Fruit fly (Drosophila melanogaster): ENCODE measurements around the gene ema.
A peak's percentile ranks its signal among the peaks of the same experiment; 100 is the strongest.

Gene ema

DNA sequence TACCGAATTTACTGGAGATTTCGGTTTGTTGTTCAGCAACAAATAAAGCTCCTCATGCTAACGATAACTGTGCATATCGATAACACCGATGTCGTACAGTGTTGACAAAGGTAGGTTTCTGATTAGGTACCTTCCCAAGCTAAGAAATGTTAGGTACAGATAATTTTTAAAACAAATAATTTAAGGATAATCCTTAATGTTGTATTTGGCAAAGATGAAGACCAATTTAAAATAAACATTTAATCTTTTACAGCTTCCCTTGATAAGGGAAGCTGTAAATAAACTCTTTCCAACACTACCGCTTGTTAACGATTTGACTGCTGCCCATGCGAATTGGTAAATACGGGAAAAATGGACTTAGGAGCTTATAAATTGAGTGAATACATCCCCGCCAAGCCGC is 1.5 kb upstream of the ema start, which contains the start of the genes Ttc1 and CG14882 (continued):
- TF ChIP-seq Oli (tag; optimal IDR thresholded peaks at IDR 0.05), result peak; percentile 76
- no peak for TF ChIP-seq CG15269 (tag; optimal IDR thresholded peaks at IDR 0.05)
- no peak for TF ChIP-seq CG17912 (GFP tag; optimal IDR thresholded peaks at IDR 0.05)
- TF ChIP-seq Adf1 (GFP tag; IDR thresholded peaks at IDR 0.05), result peak; percentile 55
- TF ChIP-seq Hsf (GFP tag; optimal IDR thresholded peaks at IDR 0.05), result peak; percentile 90
- TF ChIP-seq Neu2 (GFP tag; optimal IDR thresholded peaks at IDR 0.05; ENCODE audit: borderline replicate concordance), result no peak
- TF ChIP-seq CG1792 (GFP tag; optimal IDR thresholded peaks at IDR 0.05), result peak; percentile 45
- no peak for TF ChIP-seq Asciz (GFP tag; optimal IDR thresholded peaks at IDR 0.05)
- peak; percentile 87 for TF ChIP-seq CG16863 (GFP tag; optimal IDR thresholded peaks at IDR 0.05)
- peak; percentile 84 for TF ChIP-seq wor (GFP tag; IDR thresholded peaks at IDR 0.05)
- TF ChIP-seq CG4617 (GFP tag; optimal IDR thresholded peaks at IDR 0.05; ENCODE audit: borderline replicate concordance), result peak; percentile 69
- peak; percentile 93 for TF ChIP-seq CG13624 (GFP tag; optimal IDR thresholded peaks at IDR 0.05)
- peak; percentile 75 for TF ChIP-seq Ssrp (tag; optimal IDR thresholded peaks at IDR 0.05)
- peak; percentile 75 for TF ChIP-seq CG9727 (GFP tag; optimal IDR thresholded peaks at IDR 0.05)
- TF ChIP-seq CG15601 (tag; optimal IDR thresholded peaks at IDR 0.05), result peak; percentile 68
- TF ChIP-seq pros (GFP tag; optimal IDR thresholded peaks at IDR 0.05), result no peak
- TF ChIP-seq CG14050 (GFP tag; IDR thresholded peaks at IDR 0.05), result peak; percentile 92
- peak; percentile 97 for TF ChIP-seq Med (GFP tag)
- TF ChIP-seq lmd (GFP tag; IDR thresholded peaks at IDR 0.05), result peak; percentile 80
- peak; percentile 46 for TF ChIP-seq repo (GFP tag; optimal IDR thresholded peaks at IDR 0.05)
- peak; percentile 36; the same call in 2 of the 3 replicates for TF ChIP-seq knrl (GFP tag; IDR thresholded peaks at IDR 0.05; ENCODE audit: partially characterized antibody)
- peak; percentile 80 for TF ChIP-seq CG2712 (tag; optimal IDR thresholded peaks at IDR 0.05)
- peak in 1 of 2 experiments; percentile 28 for TF ChIP-seq insv (GFP tag; optimal IDR thresholded peaks at IDR 0.05)
- no peak; the same call in 1 of the 2 replicates for TF ChIP-seq CG14667 (GFP tag; IDR thresholded peaks at IDR 0.05)
- no peak for TF ChIP-seq lab (GFP tag; optimal IDR thresholded peaks at IDR 0.05)
- peak; percentile 51; the same call in 1 of the 2 replicates for TF ChIP-seq amos (GFP tag; IDR thresholded peaks at IDR 0.05; ENCODE audit: partially characterized antibody)
- peak; percentile 61 for TF ChIP-seq crc (GFP tag; optimal IDR thresholded peaks at IDR 0.05)
- peak; percentile 38 for TF ChIP-seq CG31224 (GFP tag; IDR thresholded peaks at IDR 0.05)
- peak; percentile 48 for TF ChIP-seq CG11696 (GFP tag; IDR thresholded peaks at IDR 0.05)
- TF ChIP-seq CG16779 (GFP tag; IDR thresholded peaks at IDR 0.05), result peak; percentile 55
- peak; percentile 82 for TF ChIP-seq Oaz (GFP tag; IDR thresholded peaks at IDR 0.05)
- peak; percentile 40 for TF ChIP-seq trem (tag; optimal IDR thresholded peaks at IDR 0.05)
- TF ChIP-seq chinmo (GFP tag; IDR thresholded peaks at IDR 0.05; ENCODE audit: partially characterized antibody), result no peak
- no peak; the same call in 1 of the 2 replicates for TF ChIP-seq gt (GFP tag; IDR thresholded peaks at IDR 0.05)
- peak; percentile 87 for TF ChIP-seq PHDP (tag; optimal IDR thresholded peaks at IDR 0.05)
- TF ChIP-seq CG7987 (GFP tag; optimal IDR thresholded peaks at IDR 0.05), result peak; percentile 24
- no peak for TF ChIP-seq kni (GFP tag; optimal IDR thresholded peaks at IDR 0.05)
- TF ChIP-seq sens-2 (GFP tag; IDR thresholded peaks at IDR 0.05), result peak; percentile 72; the same call in 1 of the 2 replicates
- TF ChIP-seq Nf-YB (GFP tag; optimal IDR thresholded peaks at IDR 0.05), result peak; percentile 59
- peak; percentile 64 for TF ChIP-seq CG2202 (tag; optimal IDR thresholded peaks at IDR 0.05)
- TF ChIP-seq Fer3 (tag; optimal IDR thresholded peaks at IDR 0.05), result peak; percentile 76
- TF ChIP-seq dpn (GFP tag; optimal IDR thresholded peaks at IDR 0.05), result peak; percentile 84 to 91
- TF ChIP-seq CG6654 (GFP tag; optimal IDR thresholded peaks at IDR 0.05), result peak; percentile 22
- TF ChIP-seq CG8478 (optimal IDR thresholded peaks at IDR 0.05), result no peak
- peak; percentile 81 for TF ChIP-seq sug (tag; optimal IDR thresholded peaks at IDR 0.05)
- TF ChIP-seq CG12104 (GFP tag; optimal IDR thresholded peaks at IDR 0.05), result peak; percentile 63
- TF ChIP-seq CG1832 (GFP tag; optimal IDR thresholded peaks at IDR 0.05), result no peak
- no peak for TF ChIP-seq bcd (GFP tag; optimal IDR thresholded peaks at IDR 0.05)
- no peak for TF ChIP-seq nau (GFP tag; optimal IDR thresholded peaks at IDR 0.05)
- TF ChIP-seq abd-A (tag; optimal IDR thresholded peaks at IDR 0.05), result no peak
